Fruit fly (Drosophila melanogaster) whole organism, embryonic: ENCODE measurements around the gene ocn.

Experiments used
- Aef1 ChIP-seq: fragments of 200-800 bp; sonication (Bioruptor generic); IDR thresholded peaks from 3 replicates; pipeline ENCODE4 v1.3.6; 2022; ENCODE audit warnings: missing biosample characterization, missing genetic modification characterization
- B-H1 ChIP-seq: fragments of 200-800 bp; sonication (Bioruptor generic); IDR thresholded peaks from 3 replicates; pipeline ENCODE4 v1.3.6; 2022; ENCODE audit warnings: missing biosample characterization, missing genetic modification characterization
- Bgb ChIP-seq: fragments of 200-800 bp; sonication (Bioruptor generic); IDR thresholded peaks from 2 replicates; pipeline ENCODE4 v1.3.6; 2022; ENCODE audit warnings: missing biosample characterization, missing genetic modification characterization; ENCODE audit not compliant: partially characterized antibody
- CG12071 ChIP-seq: fragments of 200-800 bp; sonication (Bioruptor generic); optimal IDR thresholded peaks from 3 replicates; lab custom pipeline; 2018; ENCODE audit warnings: missing biosample characterization, mild to moderate bottlenecking, missing genetic modification characterization
- CG12219 ChIP-seq: fragments of 200-800 bp; sonication (Bioruptor generic); optimal IDR thresholded peaks from 3 replicates; lab custom pipeline; 2018; ENCODE audit warnings: missing biosample characterization, mild to moderate bottlenecking, missing genetic modification characterization
- CG12391 ChIP-seq: fragments of 200-800 bp; sonication (Bioruptor generic); optimal IDR thresholded peaks from 3 replicates; lab custom pipeline; 2018; ENCODE audit warnings: missing biosample characterization, mild to moderate bottlenecking, missing genetic modification characterization, moderate library complexity
- CG12942 ChIP-seq: fragments of 200-800 bp; sonication (Bioruptor generic); optimal IDR thresholded peaks from 3 replicates; lab custom pipeline; 2016; ENCODE audit warnings: missing biosample characterization, missing genetic modification characterization
- CG13624 ChIP-seq: fragments of 200-800 bp; sonication (Bioruptor generic); optimal IDR thresholded peaks from 2 replicates; lab custom pipeline; 2016; ENCODE audit warnings: missing biosample characterization, missing genetic modification characterization
- CG14860 ChIP-seq: fragments of 200-800 bp; sonication (Bioruptor generic); IDR thresholded peaks from 3 replicates; pipeline ENCODE4 v1.3.6; 2022; ENCODE audit warnings: missing biosample characterization, missing genetic modification characterization; ENCODE audit not compliant: partially characterized antibody
- CG15696 ChIP-seq: fragments of 200-800 bp; sonication (Bioruptor generic); optimal IDR thresholded peaks from 2 replicates; lab custom pipeline; 2019; ENCODE audit warnings: missing biosample characterization, mild to moderate bottlenecking, missing genetic modification characterization, moderate library complexity
- CG18764 ChIP-seq: fragments of 200-800 bp; sonication (Bioruptor generic); optimal IDR thresholded peaks from 3 replicates; lab custom pipeline; 2016; ENCODE audit warnings: missing biosample characterization, missing genetic modification characterization
- CG3163 ChIP-seq: fragments of 200-800 bp; sonication (Bioruptor generic); optimal IDR thresholded peaks from 3 replicates; lab custom pipeline; 2016; ENCODE audit warnings: missing biosample characterization, missing genetic modification characterization
- CG33557 ChIP-seq: fragments of 200-800 bp; sonication (Bioruptor generic); optimal IDR thresholded peaks from 2 replicates; lab custom pipeline; 2019; ENCODE audit warnings: missing biosample characterization, mild to moderate bottlenecking, missing genetic modification characterization, moderate library complexity
- CG4617 ChIP-seq: fragments of 200-800 bp; sonication (Bioruptor generic); optimal IDR thresholded peaks from 3 replicates; lab custom pipeline; 2016; ENCODE audit warnings: missing biosample characterization, missing genetic modification characterization, borderline replicate concordance
- CG5953 ChIP-seq: fragments of 200-800 bp; sonication (Bioruptor generic); IDR thresholded peaks from 2 replicates; pipeline ENCODE4 v1.3.6; 2022; ENCODE audit warnings: missing biosample characterization, missing genetic modification characterization
- CG6689 ChIP-seq: fragments of 200-800 bp; sonication (Bioruptor generic); IDR thresholded peaks from 2 replicates; pipeline ENCODE4 v1.3.6; 2022; ENCODE audit warnings: missing biosample characterization, missing genetic modification characterization
- CG8388 ChIP-seq: fragments of 200-800 bp; sonication (Bioruptor generic); optimal IDR thresholded peaks from 2 replicates; lab custom pipeline; 2019; ENCODE audit warnings: missing biosample characterization, mild to moderate bottlenecking, missing genetic modification characterization, moderate library complexity
- CkIIα-i1 ChIP-seq: fragments of 200-800 bp; sonication (Bioruptor generic); IDR thresholded peaks from 2 replicates; pipeline ENCODE4 v1.3.6; 2022; ENCODE audit warnings: missing biosample characterization, missing genetic modification characterization
- CoRest ChIP-seq: fragments of 200-800 bp; sonication (Bioruptor generic); optimal IDR thresholded peaks from 3 replicates; lab custom pipeline; 2018; ENCODE audit warnings: missing biosample characterization, mild to moderate bottlenecking, missing genetic modification characterization, moderate library complexity
- Doc3 ChIP-seq: fragments of 200-800 bp; sonication (Bioruptor generic); IDR thresholded peaks from 3 replicates; pipeline ENCODE4 v1.3.6; 2022; ENCODE audit warnings: missing biosample characterization, missing genetic modification characterization; ENCODE audit not compliant: partially characterized antibody
- Dp ChIP-seq: fragments of 200-800 bp; sonication (Bioruptor generic); optimal IDR thresholded peaks from 2 replicates; lab custom pipeline; 2018; ENCODE audit warnings: missing biosample characterization, mild to moderate bottlenecking, missing genetic modification characterization, moderate library complexity
- E2f1 ChIP-seq: fragments of 200-800 bp; sonication (Bioruptor generic); IDR thresholded peaks from 2 replicates; pipeline ENCODE4 v1.3.6; 2022; ENCODE audit warnings: missing biosample characterization, missing genetic modification characterization
- ERR ChIP-seq: fragments of 200-800 bp; sonication (Bioruptor generic); optimal IDR thresholded peaks from 2 replicates; lab custom pipeline; 2016; ENCODE audit warnings: missing biosample characterization, missing genetic modification characterization
- H2.0 ChIP-seq: fragments of 200-800 bp; sonication (Bioruptor generic); IDR thresholded peaks from 2 replicates; pipeline ENCODE4 v1.3.6; 2022; ENCODE audit warnings: missing biosample characterization, missing genetic modification characterization
- Hand ChIP-seq: fragments of 200-800 bp; sonication (Bioruptor generic); optimal IDR thresholded peaks from 2 replicates; lab custom pipeline; 2017; ENCODE audit warnings: mild to moderate bottlenecking, missing biosample characterization, missing genetic modification reagents, missing genetic modification characterization
- Hr78 ChIP-seq, 2 experiments: fragments of 200-800 bp in 1 of 2; fragments of >200 bp in 1 of 2; sonication (Bioruptor generic) in 1 of 2; optimal IDR thresholded peaks; 2 replicates each; lab custom pipeline; 2017 to 2019; ENCODE audit warnings: missing biosample characterization in 2 of 2, missing genetic modification characterization in 2 of 2, mild to moderate bottlenecking in 1 of 2, moderate library complexity in 1 of 2
- PHDP ChIP-seq: fragments of 200-800 bp; sonication (Bioruptor generic); optimal IDR thresholded peaks from 3 replicates; lab custom pipeline; 2018; ENCODE audit warnings: missing biosample characterization, mild to moderate bottlenecking, missing genetic modification characterization, moderate library complexity
- Side ChIP-seq: fragments of 200-800 bp; sonication (Bioruptor generic); optimal IDR thresholded peaks from 2 replicates; lab custom pipeline; 2016; ENCODE audit warnings: missing biosample characterization, missing genetic modification characterization
- caup ChIP-seq: fragments of 200-800 bp; sonication (Bioruptor generic); optimal IDR thresholded peaks from 3 replicates; lab custom pipeline; 2017; ENCODE audit warnings: missing biosample characterization, mild to moderate bottlenecking, missing genetic modification characterization, moderate library complexity; ENCODE audit not compliant: severe bottlenecking
- cg ChIP-seq: fragments of 200-800 bp; sonication (Bioruptor generic); optimal IDR thresholded peaks from 3 replicates; lab custom pipeline; 2019; ENCODE audit warnings: missing biosample characterization, mild to moderate bottlenecking, missing genetic modification characterization, moderate library complexity
- crol ChIP-seq: fragments of 200-800 bp; sonication (Bioruptor generic); IDR thresholded peaks from 2 replicates; pipeline ENCODE4 v1.3.6; 2022; ENCODE audit warnings: missing biosample characterization, missing genetic modification characterization
- ewg ChIP-seq: fragments of 200-800 bp; sonication (Bioruptor generic); optimal IDR thresholded peaks from 3 replicates; lab custom pipeline; 2017; ENCODE audit warnings: mild to moderate bottlenecking, missing biosample characterization, missing genetic modification reagents, missing genetic modification characterization
- eyg ChIP-seq: fragments of 200-800 bp; sonication (Bioruptor generic); optimal IDR thresholded peaks from 3 replicates; lab custom pipeline; 2016; ENCODE audit warnings: missing biosample characterization, missing genetic modification characterization
- gce ChIP-seq: fragments of 200-800 bp; sonication (Bioruptor generic); IDR thresholded peaks from 3 replicates; pipeline ENCODE4 v1.3.6; 2022; ENCODE audit warnings: missing biosample characterization, missing genetic modification characterization
- insv ChIP-seq, 2 experiments: fragments of 200-800 bp; sonication (Bioruptor generic); optimal IDR thresholded peaks; 3 replicates each; lab custom pipeline; 2016 to 2018; ENCODE audit warnings: missing biosample characterization in 2 of 2, missing genetic modification characterization in 2 of 2
- ken ChIP-seq: fragments of 200-800 bp; sonication (Bioruptor generic); IDR thresholded peaks from 3 replicates; pipeline ENCODE4 v1.3.6; 2022; ENCODE audit warnings: missing biosample characterization, missing genetic modification characterization
- psq ChIP-seq: fragments of 200-800 bp; sonication (Bioruptor generic); optimal IDR thresholded peaks from 2 replicates; lab custom pipeline; 2017; ENCODE audit warnings: missing biosample characterization, missing genetic modification characterization
- sna ChIP-seq: fragments of 200-800 bp; sonication (Bioruptor generic); IDR thresholded peaks from 2 replicates; pipeline ENCODE4 v1.3.6; 2022; ENCODE audit warnings: missing biosample characterization, missing genetic modification characterization; ENCODE audit not compliant: partially characterized antibody
- sob ChIP-seq: fragments of 200-800 bp; sonication (Bioruptor generic); IDR thresholded peaks from 2 replicates; pipeline ENCODE4 v1.3.6; 2022; ENCODE audit warnings: missing biosample characterization, missing genetic modification characterization
- tap ChIP-seq: fragments of 200-800 bp; optimal IDR thresholded peaks from 3 replicates; lab custom pipeline; 2019; ENCODE audit warnings: missing biosample characterization, mild to moderate bottlenecking, missing genetic modification characterization, moderate library complexity

The ocn gene

DNA sequence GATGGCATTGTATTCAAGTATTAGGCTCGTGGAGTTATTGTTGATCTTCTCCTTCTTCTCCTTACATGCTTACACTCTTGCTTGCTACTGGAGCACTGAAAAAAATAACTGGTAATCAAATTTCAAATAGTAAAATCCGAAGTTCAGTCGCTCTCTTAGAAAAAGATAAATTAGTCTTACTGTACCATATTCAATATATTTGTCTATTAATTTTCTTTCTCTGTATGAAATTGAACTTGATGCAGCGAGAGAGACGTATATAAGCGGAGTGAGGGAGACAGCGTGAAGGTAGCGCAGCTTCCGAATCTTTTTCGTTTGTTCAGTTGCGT lies 23.6 kb upstream of the ocn start (continued):
- TF ChIP-seq tap (tag; lab: Kevin White, UChicago), result peak; percentile 96
- no peak for TF ChIP-seq CkIIα-i1 (GFP tag; lab: Robert Waterston, UW)
- TF ChIP-seq psq (GFP tag; lab: Kevin White, UChicago), result peak; percentile 5
- TF ChIP-seq ken, result peak; percentile 93
- TF ChIP-seq CG18764 (GFP tag; lab: Kevin White, UChicago), result peak; percentile 79
- peak; percentile 69 for TF ChIP-seq eyg (GFP tag; lab: Kevin White, UChicago)
- no peak for TF ChIP-seq Dp (GFP tag; lab: Kevin White, UChicago)
- TF ChIP-seq H2.0 (GFP tag; lab: Robert Waterston, UW), result peak; percentile 91
- TF ChIP-seq CG6689 (GFP tag; lab: Robert Waterston, UW), result peak; percentile 90
- TF ChIP-seq CG12391 (tag; lab: Kevin White, UChicago), result peak; percentile 80
- TF ChIP-seq Side (GFP tag; lab: Kevin White, UChicago), result peak; percentile 89
- no peak for TF ChIP-seq Bgb (GFP tag; lab: Robert Waterston, UW)
- TF ChIP-seq sob (GFP tag; lab: Robert Waterston, UW), result peak; percentile 88
- peak; percentile 83 for TF ChIP-seq CG13624
- peak; percentile 85 for TF ChIP-seq caup (GFP tag; lab: Kevin White, UChicago)
- peak; percentile 83 for TF ChIP-seq gce
- no peak for TF ChIP-seq CG14860 (GFP tag; lab: Robert Waterston, UW)
- TF ChIP-seq E2f1 (GFP tag; lab: Robert Waterston, UW), result peak; percentile 92
- peak; percentile 91 for TF ChIP-seq CG8388 (GFP tag; lab: Kevin White, UChicago)
- no peak; the same call in 1 of the 2 replicates for TF ChIP-seq crol
- no peak for TF ChIP-seq Doc3 (GFP tag; lab: Robert Waterston, UW)
- TF ChIP-seq CoRest (tag; lab: Kevin White, UChicago), result peak; percentile 70
- no peak for TF ChIP-seq insv (GFP tag; optimal IDR thresholded peaks at IDR 0.05; lab: Kevin White, UChicago)
- TF ChIP-seq Hand (GFP tag; lab: Kevin White, UChicago), result no peak
- TF ChIP-seq cg (GFP tag; lab: Kevin White, UChicago), result no peak
- no peak for TF ChIP-seq sna (GFP tag; lab: Robert Waterston, UW)
- TF ChIP-seq CG12942 (GFP tag; lab: Kevin White, UChicago), result peak; percentile 44
- peak; percentile 43 for TF ChIP-seq CG15696 (tag; lab: Kevin White, UChicago)
- peak; percentile 89 for TF ChIP-seq CG12071 (GFP tag; lab: Kevin White, UChicago)
- peak; percentile 96 for TF ChIP-seq CG5953 (GFP tag; lab: Robert Waterston, UW)
- TF ChIP-seq B-H1 (GFP tag; lab: Robert Waterston, UW), result peak; percentile 92
- TF ChIP-seq ewg (GFP tag; lab: Kevin White, UChicago), result peak; percentile 64
- TF ChIP-seq CG33557 (GFP tag; lab: Kevin White, UChicago), result no peak
- peak; percentile 49 for TF ChIP-seq CG3163 (GFP tag; lab: Kevin White, UChicago)
- TF ChIP-seq ERR (GFP tag; lab: Kevin White, UChicago), result peak; percentile 77
- TF ChIP-seq PHDP (tag; lab: Kevin White, UChicago), result peak; percentile 62
- peak; percentile 64 for TF ChIP-seq CG12219 (GFP tag; lab: Kevin White, UChicago)
- peak; percentile 92 for TF ChIP-seq Aef1 (GFP tag; lab: Robert Waterston, UW)
- TF ChIP-seq CG4617 (GFP tag; lab: Kevin White, UChicago), result peak; percentile 24
- peak in 1 of 2 experiments; percentile 76 for TF ChIP-seq Hr78 (GFP tag; optimal IDR thresholded peaks at IDR 0.05; lab: Kevin White, UChicago)
- TF ChIP-seq, all 482 proteins: peak for 387
